Worm (Caenorhabditis elegans) whole organism, L4 larva: ENCODE measurements around the gene srg-36.
"Not testable (repeated sequence)": the region's sequence is repeated elsewhere in the genome, so short reads cannot be mapped to it uniquely, and the experiment has no call there.

Experiments
- F10B5.3 ChIP-seq: sonication (generic microtip); optimal IDR thresholded peaks from 2 replicates; lab custom pipeline; 2016; ENCODE audit warnings: mild to moderate bottlenecking, missing genetic modification characterization, missing compliant biosample characterization
- F26F4.8 ChIP-seq: fragments of 200-800 bp; sonication (Bioruptor generic); conservative IDR thresholded peaks from 2 replicates; pipeline ENCODE4 v1.3.6; 2022; ENCODE audit warnings: missing genetic modification characterization, missing compliant biosample characterization
- R02D3.7 ChIP-seq: fragments of 150-350 bp; sonication (generic microtip); optimal IDR thresholded peaks from 3 replicates; lab custom pipeline; 2014; ENCODE audit warnings: missing biosample characterization, missing genetic modification characterization
- ama-1 ChIP-seq: fragments of 150-350 bp; optimal IDR thresholded peaks from 2 replicates; lab custom pipeline; 2014; ENCODE audit warnings: inconsistent platforms, mixed read lengths
- attf-4 ChIP-seq: sonication (generic microtip); optimal IDR thresholded peaks from 3 replicates; lab custom pipeline; 2017; ENCODE audit warnings: missing biosample characterization, missing genetic modification characterization
- ces-1 ChIP-seq: fragments of 150-350 bp; sonication (generic microtip); optimal IDR thresholded peaks from 4 replicates; lab custom pipeline; 2014; ENCODE audit warnings: missing biosample characterization, missing genetic modification reagents, missing genetic modification characterization
- daf-12 ChIP-seq: fragments of 150-350 bp; optimal IDR thresholded peaks from 2 replicates; lab custom pipeline; 2014; ENCODE audit warnings: missing biosample characterization, missing genetic modification reagents, missing genetic modification characterization
- daf-16 ChIP-seq, 3 experiments: sonication (generic microtip); optimal IDR thresholded peaks; 2 replicates each; lab custom pipeline; 2016 to 2017; ENCODE audit warnings: missing genetic modification characterization in 3 of 3, missing genetic modification reagents in 3 of 3, mild to moderate bottlenecking in 2 of 3, missing compliant biosample characterization in 2 of 3, missing biosample characterization in 1 of 3, moderate library complexity in 1 of 3
- daf-19 ChIP-seq: fragments of 200-800 bp; sonication (Bioruptor generic); conservative IDR thresholded peaks from 2 replicates; pipeline ENCODE4 v1.3.6; 2022; ENCODE audit warnings: missing genetic modification characterization, missing compliant biosample characterization
- dmd-6 ChIP-seq: fragments of 200-800 bp; sonication (Bioruptor generic); IDR thresholded peaks from 2 replicates; pipeline ENCODE4 v1.3.6; 2022; ENCODE audit warnings: missing genetic modification reagents, missing genetic modification characterization, missing compliant biosample characterization
- dmd-8 ChIP-seq: fragments of 200-800 bp; sonication (Bioruptor generic); IDR thresholded peaks from 2 replicates; pipeline ENCODE4 v1.3.6; 2022; ENCODE audit warnings: missing genetic modification characterization, missing compliant biosample characterization
- dpl-1 ChIP-seq: fragments of 150-350 bp; optimal IDR thresholded peaks from 2 replicates; lab custom pipeline; 2014; ENCODE audit warnings: missing biosample characterization, missing genetic modification reagents, missing genetic modification characterization
- dve-1 ChIP-seq: sonication (generic microtip); optimal IDR thresholded peaks from 2 replicates; lab custom pipeline; 2017; ENCODE audit warnings: antibody characterized with exemption, mild to moderate bottlenecking, missing genetic modification characterization, missing compliant biosample characterization; ENCODE audit not compliant: insufficient read depth
- egl-27 ChIP-seq: sonication (generic microtip); optimal IDR thresholded peaks from 3 replicates; lab custom pipeline; 2017; ENCODE audit warnings: missing biosample characterization, missing genetic modification reagents, missing genetic modification characterization
- fkh-10 ChIP-seq: fragments of 150-350 bp; optimal IDR thresholded peaks from 2 replicates; lab custom pipeline; 2014; ENCODE audit warnings: missing biosample characterization, missing genetic modification reagents, missing genetic modification characterization
- gei-8 ChIP-seq: fragments of 200-800 bp; sonication (Bioruptor generic); optimal IDR thresholded peaks from 2 replicates; lab custom pipeline; 2018; ENCODE audit warnings: mild to moderate bottlenecking, missing genetic modification characterization, missing compliant biosample characterization
- hlh-11 ChIP-seq: fragments of 200-800 bp; sonication (Bioruptor generic); optimal IDR thresholded peaks from 2 replicates; lab custom pipeline; 2018; ENCODE audit warnings: mild to moderate bottlenecking, missing genetic modification characterization, missing compliant biosample characterization
- hlh-30 ChIP-seq: sonication (generic microtip); optimal IDR thresholded peaks from 2 replicates; lab custom pipeline; 2017; ENCODE audit warnings: antibody characterized with exemption, mild to moderate bottlenecking, missing genetic modification characterization, missing compliant biosample characterization; ENCODE audit not compliant: insufficient read depth
- jun-1 ChIP-seq: fragments of 150-350 bp; optimal IDR thresholded peaks from 2 replicates; lab custom pipeline; 2014; ENCODE audit warnings: missing biosample characterization, missing genetic modification reagents, missing genetic modification characterization
- madf-9 ChIP-seq: fragments of 200-800 bp; sonication (Bioruptor generic); conservative IDR thresholded peaks from 2 replicates; pipeline ENCODE4 v1.3.6; 2022; ENCODE audit warnings: missing genetic modification reagents, missing genetic modification characterization, missing compliant biosample characterization
- mes-2 ChIP-seq: sonication (generic microtip); optimal IDR thresholded peaks from 2 replicates; lab custom pipeline; 2016; ENCODE audit warnings: missing genotype, mild to moderate bottlenecking, missing genetic modification characterization, missing compliant biosample characterization; ENCODE audit not compliant: poor library complexity, severe bottlenecking
- mxl-3 ChIP-seq: fragments of 200-800 bp; sonication (Bioruptor generic); optimal IDR thresholded peaks from 2 replicates; lab custom pipeline; 2018; ENCODE audit warnings: mild to moderate bottlenecking, missing genetic modification characterization, missing compliant biosample characterization
- nhr-28 ChIP-seq: fragments of 150-350 bp; optimal IDR thresholded peaks from 2 replicates; lab custom pipeline; 2014; ENCODE audit warnings: missing biosample characterization, missing genetic modification characterization
- nhr-41 ChIP-seq: fragments of 200-800 bp; sonication (Bioruptor generic); IDR thresholded peaks from 2 replicates; pipeline ENCODE4 v1.3.6; 2022; ENCODE audit warnings: missing genetic modification reagents, missing genetic modification characterization, missing compliant biosample characterization
- nhr-42 ChIP-seq: fragments of 200-800 bp; sonication (Bioruptor generic); IDR thresholded peaks from 2 replicates; pipeline ENCODE4 v1.3.6; 2022; ENCODE audit warnings: missing genetic modification characterization, missing compliant biosample characterization
- nhr-76 ChIP-seq: fragments of 150-350 bp; optimal IDR thresholded peaks from 2 replicates; lab custom pipeline; 2014; ENCODE audit warnings: missing biosample characterization, missing genetic modification characterization
- nhr-77 ChIP-seq: fragments of 150-350 bp; optimal IDR thresholded peaks from 2 replicates; lab custom pipeline; 2014; ENCODE audit warnings: missing biosample characterization, missing genetic modification characterization
- pha-4 ChIP-seq, 2 experiments: fragments of 150-350 bp in 1 of 2; fragments of 200-800 bp in 1 of 2; sonication (Bioruptor generic) in 1 of 2; IDR thresholded peaks in 1 of 2; optimal IDR thresholded peaks in 1 of 2; 2 replicates each; pipeline versions ENCODE4 v1.3.6 to Lab custom; 2014 to 2022; ENCODE audit warnings: missing genetic modification characterization in 2 of 2, missing genetic modification reagents in 2 of 2, missing biosample characterization in 1 of 2, missing compliant biosample characterization in 1 of 2
- php-3 ChIP-seq: fragments of 200-800 bp; sonication (Bioruptor generic); IDR thresholded peaks from 2 replicates; pipeline ENCODE4 v1.3.6; 2022; ENCODE audit warnings: missing genetic modification reagents, missing genetic modification characterization, missing compliant biosample characterization
- pqm-1 ChIP-seq: sonication (generic microtip); optimal IDR thresholded peaks from 2 replicates; lab custom pipeline; 2017; ENCODE audit warnings: missing biosample characterization, missing genetic modification characterization
- unc-62 ChIP-seq, 3 experiments: fragments of 150-350 bp in 1 of 3; sonication (generic microtip); optimal IDR thresholded peaks in 2 of 3; peaks in 1 of 3; 1 replicate in 1 of 3; 2 replicates in 2 of 3; lab custom pipeline; 2014 to 2017; ENCODE audit warnings: missing biosample characterization in 3 of 3, missing genetic modification characterization in 3 of 3, missing genetic modification reagents in 3 of 3, missing genotype in 1 of 3

Gene srg-36

ce11 chrX:14214520-14215023, 19.7 kb downstream of the srg-36 start, which contains the start of gene K06G5.1 (continued):
- no peak for TF ChIP-seq fkh-10 (GFP tag; lab: Kevin White, UChicago)
- TF ChIP-seq egl-27 = no peak
- no peak for TF ChIP-seq madf-9
- TF ChIP-seq daf-19 = no peak
- TF ChIP-seq jun-1 (tag; lab: Kevin White, UChicago) = no peak
- TF ChIP-seq nhr-42 (GFP tag; lab: Robert Waterston, UW) = 0 out of 2 replicates have a peak, but pooled peaks have one; percentile 18
- no peak for TF ChIP-seq dpl-1 (GFP tag; lab: Kevin White, UChicago)
- TF ChIP-seq F10B5.3 (tag; lab: Kevin White, UChicago) = no peak
- no peak for TF ChIP-seq nhr-76 (tag; lab: Kevin White, UChicago)
- peak; percentile 78 for TF ChIP-seq nhr-77 (tag; lab: Kevin White, UChicago)
- no peak for TF ChIP-seq ama-1 (lab: Kevin White, UChicago)

DNA sequence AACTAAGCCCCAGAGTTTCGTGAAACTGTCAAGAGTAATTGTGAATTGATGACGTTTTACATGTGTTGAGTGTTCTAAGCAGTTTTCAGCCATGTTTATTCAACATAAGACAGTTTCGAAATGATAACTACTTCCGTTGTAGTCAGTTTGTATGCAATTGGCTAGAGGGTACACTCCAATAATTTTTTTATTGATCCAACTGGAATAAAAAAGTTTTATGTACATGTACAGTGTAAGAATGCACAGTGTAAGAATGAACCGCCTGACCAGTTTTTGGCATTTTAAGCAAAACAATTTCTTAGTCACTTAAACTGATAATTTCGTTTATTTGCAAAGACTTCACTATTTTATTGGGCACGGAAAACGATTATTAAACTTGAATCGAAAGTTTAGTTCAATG, 21.0 kb downstream of the srg-36 start:
- TF ChIP-seq nhr-28 (peak; percentile 85), ces-1 (GFP tag; lab: Kevin White, UChicago) (no peak), php-3 (GFP tag; lab: Robert Waterston, UW) (peak; percentile 85), daf-16 (GFP tag; optimal IDR thresholded peaks at IDR 0.05; lab: Kevin White, UChicago) (no peak), daf-16 (tag; optimal IDR thresholded peaks at IDR 0.05; lab: Kevin White, UChicago) (peak; percentile 61), dve-1 (tag; lab: Kevin White, UChicago) (peak; percentile 26), R02D3.7 (tag; lab: Kevin White, UChicago) (no peak), unc-62 (GFP tag; optimal IDR thresholded peaks at IDR 0.05 in 1 of 2; lab: Kevin White, UChicago) (peak in 1 of 2 experiments; percentile 47), unc-62 (tag; optimal IDR thresholded peaks at IDR 0.05; lab: Kevin White, UChicago) (no peak)

ce11 chrX:14211170-14211569, 23.1 kb downstream of the srg-36 start:
- TF ChIP-seq pha-4 (GFP tag; IDR thresholded peaks at IDR 0.05; lab: Robert Waterston, UW) = peak; percentile 70; the same call in 1 of the 2 replicates
- not testable (repeated sequence) for TF ChIP-seq pha-4, daf-16 (tag; optimal IDR thresholded peaks at IDR 0.05; lab: Kevin White, UChicago)
- 0 out of 2 replicates have a peak, but pooled peaks have one; percentile 14 for TF ChIP-seq madf-9
- TF ChIP-seq dmd-8 (GFP tag; lab: Robert Waterston, UW) = 0 out of 2 replicates have a peak, but pooled peaks have one; percentile 38
- 0 out of 2 replicates have a peak, but pooled peaks have one; percentile 42 for TF ChIP-seq F26F4.8 (GFP tag; lab: Robert Waterston, UW)
- peak; percentile 28; the same call in 1 of the 2 replicates for TF ChIP-seq dmd-6 (GFP tag; lab: Robert Waterston, UW)
- peak in 1 of 2 experiments; percentile 15 for TF ChIP-seq daf-16 (GFP tag; optimal IDR thresholded peaks at IDR 0.05; lab: Kevin White, UChicago)

- TF ChIP-seq attf-4 (no peak), daf-12 (no peak), mes-2 (tag; lab: Kevin White, UChicago) (no peak), pqm-1 (peak; percentile 50), dmd-6 (GFP tag; lab: Robert Waterston, UW) (peak; percentile 30; the same call in 1 of the 2 replicates), dve-1 (tag; lab: Kevin White, UChicago) (peak; percentile 19), daf-16 (GFP tag; optimal IDR thresholded peaks at IDR 0.05; lab: Kevin White, UChicago) (no peak), daf-16 (tag; optimal IDR thresholded peaks at IDR 0.05; lab: Kevin White, UChicago) (peak; percentile 36), gei-8 (GFP tag; lab: Kevin White, UChicago) (no peak), php-3 (GFP tag; lab: Robert Waterston, UW) (peak; percentile 97), unc-62 (GFP tag; optimal IDR thresholded peaks at IDR 0.05 in 1 of 2; lab: Kevin White, UChicago) (peak in 1 of 2 experiments; percentile 92), unc-62 (tag; optimal IDR thresholded peaks at IDR 0.05; lab: Kevin White, UChicago) (no peak), nhr-77 (tag; lab: Kevin White, UChicago) (no peak), mxl-3 (no peak), ces-1 (GFP tag; lab: Kevin White, UChicago) (no peak), hlh-30 (tag; lab: Kevin White, UChicago) (peak; percentile 61), hlh-11 (peak; percentile 68), nhr-28 (peak; percentile 49), nhr-41 (GFP tag; lab: Robert Waterston, UW) (no peak)
Measured at ce11 chrX:14207942-14208341, 26.3 kb downstream of the srg-36 start, which contains the start of gene ceh-37. Gene ceh-37 (minus strand): TSS chrX:14208000.
